Worm (Caenorhabditis elegans) whole organism, young adult: ENCODE data around the gene srd-27.

Experiments
- C17E4.6 ChIP-seq: fragments of 200-800 bp; sonication (Bioruptor generic); IDR thresholded peaks from 2 replicates; pipeline ENCODE4 v1.3.6; 2022; ENCODE audit warnings: missing genetic modification reagents, missing genetic modification characterization, missing compliant biosample characterization
- K11D2.4 ChIP-seq: fragments of 200-800 bp; sonication (Bioruptor generic); IDR thresholded peaks from 2 replicates; pipeline ENCODE4 v1.3.6; 2022; ENCODE audit warnings: missing genetic modification reagents, missing genetic modification characterization, missing compliant biosample characterization
- K12H6.12 ChIP-seq: fragments of 200-800 bp; sonication (Bioruptor generic); optimal IDR thresholded peaks from 2 replicates; lab custom pipeline; 2018; ENCODE audit warnings: mild to moderate bottlenecking, missing genetic modification characterization, missing compliant biosample characterization
- ama-1 ChIP-seq, 3 experiments: fragments of 150-350 bp in 1 of 3; sonication (generic microtip) in 2 of 3; optimal IDR thresholded peaks; 2 replicates each; lab custom pipeline; 2014 to 2018; ENCODE audit warnings: missing biosample characterization in 2 of 3, missing genetic modification characterization in 2 of 3, missing genetic modification reagents in 2 of 3
- attf-6 ChIP-seq: fragments of 200-800 bp; sonication (Bioruptor generic); IDR thresholded peaks from 2 replicates; pipeline ENCODE4 v1.3.6; 2022; ENCODE audit warnings: missing genetic modification reagents, missing genetic modification characterization, missing compliant biosample characterization
- die-1 ChIP-seq: sonication (generic microtip); optimal IDR thresholded peaks from 2 replicates; lab custom pipeline; 2016; ENCODE audit warnings: missing genotype, mild to moderate bottlenecking, missing genetic modification characterization, missing compliant biosample characterization
- ekl-4 ChIP-seq: fragments of 200-800 bp; sonication (Bioruptor generic); IDR thresholded peaks from 2 replicates; pipeline ENCODE4 v1.3.6; 2022; ENCODE audit warnings: missing genetic modification reagents, missing genetic modification characterization, missing compliant biosample characterization
- let-526 ChIP-seq: fragments of 200-800 bp; sonication (Bioruptor generic); IDR thresholded peaks from 2 replicates; pipeline ENCODE4 v1.3.6; 2022; ENCODE audit warnings: missing genetic modification reagents, missing genetic modification characterization, missing compliant biosample characterization
- lin-40 ChIP-seq: sonication (generic microtip); optimal IDR thresholded peaks from 2 replicates; lab custom pipeline; 2016; ENCODE audit warnings: missing genetic modification characterization, mild to moderate bottlenecking, missing compliant biosample characterization, missing genotype, missing genetic modification reagents
- madf-10 ChIP-seq: sonication (generic microtip); optimal IDR thresholded peaks from 2 replicates; lab custom pipeline; 2016; ENCODE audit warnings: mild to moderate bottlenecking, missing genetic modification characterization, missing compliant biosample characterization
- sea-2 ChIP-seq: fragments of 200-800 bp; sonication (Bioruptor generic); IDR thresholded peaks from 2 replicates; pipeline ENCODE4 v1.3.6; 2022; ENCODE audit warnings: missing genetic modification characterization, missing compliant biosample characterization
- snpc-4 ChIP-seq, 5 experiments: fragments of 150-350 bp in 1 of 5; sonication (generic microtip) in 4 of 5; optimal IDR thresholded peaks; 2 replicates each; lab custom pipeline; 2014 to 2018; ENCODE audit warnings: missing genetic modification characterization in 5 of 5, missing biosample characterization in 3 of 5, antibody characterized with exemption in 2 of 5, mild to moderate bottlenecking in 2 of 5, missing compliant biosample characterization in 2 of 5, missing genotype in 2 of 5, moderate library complexity in 2 of 5, missing genetic modification reagents in 1 of 5

DNA sequence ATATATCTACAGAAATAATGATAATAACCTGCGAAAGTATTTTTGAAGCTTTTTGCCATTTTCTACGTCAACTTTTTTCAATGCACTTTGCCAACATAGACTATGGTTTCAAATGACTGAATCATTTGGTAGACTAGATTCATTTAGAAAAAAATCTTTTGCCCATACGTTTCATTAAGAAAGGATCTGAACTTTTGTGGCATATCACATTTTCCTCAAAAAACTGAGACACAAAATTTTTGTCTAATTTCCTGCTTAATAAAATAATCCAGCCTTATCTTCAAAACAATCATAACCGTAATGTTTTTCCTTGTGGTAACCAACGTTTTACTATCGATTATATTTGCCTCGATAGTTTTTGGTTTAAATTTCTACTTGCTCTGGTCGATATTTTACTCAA, 22.9 kb downstream of the srd-27 start, which contains the start of gene srbc-51:
- TF ChIP-seq sea-2 (GFP tag; lab: Robert Waterston, UW) (no peak), ekl-4 (GFP tag; lab: Robert Waterston, UW) (no peak), lin-40 (tag; lab: Kevin White, UChicago) (no peak), ama-1 (optimal IDR thresholded peaks at IDR 0.05; lab: Kevin White, UChicago) (no peak), ama-1 (GFP tag; optimal IDR thresholded peaks at IDR 0.05; lab: Kevin White, UChicago) (no peak), K12H6.12 (tag; lab: Kevin White, UChicago) (no peak), snpc-4 (GFP tag; optimal IDR thresholded peaks at IDR 0.05; lab: Kevin White, UChicago) (no peak), snpc-4 (tag; optimal IDR thresholded peaks at IDR 0.05; lab: Kevin White, UChicago) (no peak), let-526 (no peak), C17E4.6 (GFP tag; lab: Robert Waterston, UW) (no peak), die-1 (tag; lab: Kevin White, UChicago) (no peak), madf-10 (no peak), attf-6 (GFP tag; lab: Robert Waterston, UW) (no peak), K11D2.4 (no peak)
